Worm (Caenorhabditis elegans): ENCODE measurements around the gene spin-2.

DNA sequence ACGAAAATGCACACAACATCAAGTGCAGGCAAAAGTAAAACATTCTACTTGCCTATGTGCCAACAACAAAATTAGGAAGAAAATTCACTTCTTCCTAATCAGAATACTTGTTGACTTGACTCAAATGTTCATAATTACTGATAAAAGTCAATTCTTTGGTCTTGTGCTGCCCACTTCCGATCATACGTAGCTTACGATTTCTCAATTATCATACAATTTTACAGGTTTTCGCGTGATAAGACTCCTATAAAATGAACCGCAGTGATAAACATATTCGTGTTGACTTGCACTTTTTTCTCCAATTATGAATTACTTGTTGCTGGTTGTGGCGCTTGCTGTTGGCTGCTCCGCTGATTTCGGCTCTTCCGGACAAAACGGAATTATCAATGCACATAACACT lies 29.4 kb upstream of the spin-2 start, which contains the start of gene scl-2:
- TF ChIP-seq pes-1 (GFP tag; IDR thresholded peaks at IDR 0.05) (no peak), tra-4 (tag; optimal IDR thresholded peaks at IDR 0.05) (no peak), scrt-1 (GFP tag; IDR thresholded peaks at IDR 0.05) (no peak), ama-1 (optimal IDR thresholded peaks at IDR 0.05) (no peak), ceh-36 (tag; optimal IDR thresholded peaks at IDR 0.05) (no peak), sea-1 (GFP tag; conservative IDR thresholded peaks at IDR 0.05) (no peak), aly-1 (tag; optimal IDR thresholded peaks at IDR 0.05) (no peak), hnd-1 (tag; optimal IDR thresholded peaks at IDR 0.05) (no peak), ets-7 (tag; optimal IDR thresholded peaks at IDR 0.05) (no peak), B0310.2 (tag; optimal IDR thresholded peaks at IDR 0.05) (no peak), tbx-11 (GFP tag; IDR thresholded peaks at IDR 0.05) (no peak), flt-1 (GFP tag; IDR thresholded peaks at IDR 0.05) (no peak), hmg-4 (GFP tag; optimal IDR thresholded peaks at IDR 0.05) (no peak), tbx-37 (GFP tag; conservative IDR thresholded peaks at IDR 0.05) (no peak)
